Fruit fly (Drosophila melanogaster) whole organism, prepupa: ENCODE measurements around the gene slp2.

Source experiments
- CG10631 ChIP-seq: fragments of 200-800 bp; sonication (Bioruptor generic); optimal IDR thresholded peaks from 2 replicates; lab custom pipeline; 2016; ENCODE audit warnings: missing biosample characterization, missing genetic modification characterization
- CG11902 ChIP-seq: fragments of 200-800 bp; sonication (Bioruptor generic); optimal IDR thresholded peaks from 3 replicates; lab custom pipeline; 2016; ENCODE audit warnings: missing biosample characterization, missing genetic modification characterization
- CG15336 ChIP-seq: fragments of 200-800 bp; sonication (Bioruptor generic); IDR thresholded peaks from 2 replicates; pipeline ENCODE4 v1.3.6; 2022; ENCODE audit warnings: missing biosample characterization, missing genetic modification characterization
- CG16779 ChIP-seq: fragments of 200-800 bp; sonication (Bioruptor generic); optimal IDR thresholded peaks from 3 replicates; lab custom pipeline; 2017; ENCODE audit warnings: missing biosample characterization, mild to moderate bottlenecking, missing genetic modification characterization
- CG31627 ChIP-seq: fragments of 200-800 bp; sonication (Bioruptor generic); optimal IDR thresholded peaks from 3 replicates; lab custom pipeline; 2016; ENCODE audit warnings: missing biosample characterization, missing genetic modification characterization
- CG32006 ChIP-seq: fragments of 200-800 bp; sonication (Bioruptor generic); optimal IDR thresholded peaks from 3 replicates; lab custom pipeline; 2017; ENCODE audit warnings: missing biosample characterization, mild to moderate bottlenecking, missing genetic modification characterization
- CG34406 ChIP-seq: fragments of 200-800 bp; sonication (Bioruptor generic); optimal IDR thresholded peaks from 3 replicates; lab custom pipeline; 2016; ENCODE audit warnings: missing biosample characterization, missing genetic modification characterization
- CG6163 ChIP-seq: fragments of 200-800 bp; sonication (Bioruptor generic); IDR thresholded peaks from 3 replicates; pipeline ENCODE4 v1.3.6; 2022; ENCODE audit warnings: missing biosample characterization, missing genetic modification characterization
- CG6276 ChIP-seq: fragments of 200-800 bp; sonication (Bioruptor generic); optimal IDR thresholded peaks from 2 replicates; lab custom pipeline; 2017; ENCODE audit warnings: missing biosample characterization, mild to moderate bottlenecking, missing genetic modification characterization
- CG6808 ChIP-seq: fragments of 200-800 bp; sonication (Bioruptor generic); optimal IDR thresholded peaks from 3 replicates; lab custom pipeline; 2017; ENCODE audit warnings: missing biosample characterization, missing genetic modification characterization, mild to moderate bottlenecking, moderate library complexity, missing genetic modification reagents
- CG6854 ChIP-seq: fragments of 200-800 bp; sonication (Bioruptor generic); optimal IDR thresholded peaks from 2 replicates; lab custom pipeline; 2017; ENCODE audit warnings: missing biosample characterization, mild to moderate bottlenecking, missing genetic modification characterization
- CG7368 ChIP-seq: fragments of 200-800 bp; sonication (Bioruptor generic); optimal IDR thresholded peaks from 3 replicates; lab custom pipeline; 2016; ENCODE audit warnings: missing biosample characterization, missing genetic modification characterization
- CG8319 ChIP-seq: fragments of 200-800 bp; sonication (Bioruptor generic); optimal IDR thresholded peaks from 3 replicates; lab custom pipeline; 2016; ENCODE audit warnings: missing biosample characterization, missing genetic modification characterization
- Eip78C ChIP-seq: fragments of 200-800 bp; sonication (Bioruptor generic); peaks from one replicate; lab custom pipeline; 2016; ENCODE audit warnings: missing biosample characterization, missing genetic modification characterization
- Eip93F ChIP-seq: fragments of 200-800 bp; sonication (Bioruptor generic); optimal IDR thresholded peaks from 2 replicates; lab custom pipeline; 2016; ENCODE audit warnings: missing biosample characterization, mild to moderate bottlenecking, missing genetic modification characterization
- Ets96B ChIP-seq: fragments of 200-800 bp; optimal IDR thresholded peaks from 2 replicates; lab custom pipeline; 2019; ENCODE audit warnings: missing biosample characterization, mild to moderate bottlenecking, missing genetic modification characterization, moderate library complexity
- Gug ChIP-seq: fragments of 200-800 bp; sonication (Bioruptor generic); IDR thresholded peaks from 2 replicates; pipeline ENCODE4 v1.3.6; 2022; ENCODE audit warnings: missing biosample characterization, missing genetic modification characterization
- OdsH ChIP-seq: fragments of 200-800 bp; sonication (Bioruptor generic); optimal IDR thresholded peaks from 3 replicates; lab custom pipeline; 2016; ENCODE audit warnings: missing biosample characterization, missing genetic modification characterization
- acj6 ChIP-seq: fragments of 200-800 bp; sonication (Bioruptor generic); optimal IDR thresholded peaks from 3 replicates; lab custom pipeline; 2016; ENCODE audit warnings: missing biosample characterization, missing genetic modification characterization
- cyc ChIP-seq: fragments of 200-800 bp; sonication (Bioruptor generic); optimal IDR thresholded peaks from 3 replicates; lab custom pipeline; 2016; ENCODE audit warnings: missing biosample characterization, missing genetic modification characterization
- dac ChIP-seq: fragments of 200-800 bp; sonication (Bioruptor generic); optimal IDR thresholded peaks from 2 replicates; lab custom pipeline; 2017; ENCODE audit warnings: missing biosample characterization, mild to moderate bottlenecking, missing genetic modification characterization
- eg ChIP-seq: fragments of 200-800 bp; sonication (Bioruptor generic); IDR thresholded peaks from 3 replicates; pipeline ENCODE4 v1.3.6; 2022; ENCODE audit warnings: missing biosample characterization, missing genetic modification characterization
- esn ChIP-seq: fragments of 200-800 bp; sonication (Bioruptor generic); optimal IDR thresholded peaks from 2 replicates; lab custom pipeline; 2016; ENCODE audit warnings: missing biosample characterization, mild to moderate bottlenecking, missing genetic modification characterization, moderate library complexity
- fd85E ChIP-seq: fragments of 200-800 bp; sonication (Bioruptor generic); optimal IDR thresholded peaks from 3 replicates; lab custom pipeline; 2016; ENCODE audit warnings: missing biosample characterization, missing genetic modification characterization
- fkh ChIP-seq: fragments of 200-800 bp; sonication (Bioruptor generic); optimal IDR thresholded peaks from 3 replicates; lab custom pipeline; 2017; ENCODE audit warnings: missing biosample characterization, mild to moderate bottlenecking, missing genetic modification characterization, moderate library complexity
- lz ChIP-seq: fragments of 200-800 bp; sonication (Bioruptor generic); optimal IDR thresholded peaks from 3 replicates; lab custom pipeline; 2016; ENCODE audit warnings: missing biosample characterization, missing genetic modification characterization
- pdm3 ChIP-seq: fragments of 200-800 bp; sonication (Bioruptor generic); optimal IDR thresholded peaks from 3 replicates; lab custom pipeline; 2016; ENCODE audit warnings: missing biosample characterization, missing genetic modification characterization
- spab ChIP-seq: fragments of 200-800 bp; sonication (Bioruptor generic); optimal IDR thresholded peaks from 2 replicates; lab custom pipeline; 2017; ENCODE audit warnings: missing biosample characterization, mild to moderate bottlenecking, missing genetic modification characterization, missing genetic modification reagents
- ss ChIP-seq, 2 experiments: fragments of 200-800 bp; sonication (Bioruptor generic); optimal IDR thresholded peaks; 2 replicates in 1 of 2; 3 replicates in 1 of 2; lab custom pipeline; 2017 to 2018; ENCODE audit warnings: mild to moderate bottlenecking in 2 of 2, missing biosample characterization in 2 of 2, missing genetic modification characterization in 2 of 2, moderate library complexity in 1 of 2
- svp ChIP-seq: fragments of 200-800 bp; sonication (Bioruptor generic); peaks from one replicate; lab custom pipeline; 2016; ENCODE audit warnings: missing biosample characterization, missing genetic modification characterization
- topi ChIP-seq: fragments of 200-800 bp; sonication (Bioruptor generic); optimal IDR thresholded peaks from 3 replicates; lab custom pipeline; 2016; ENCODE audit warnings: missing biosample characterization, missing genetic modification characterization
- vri ChIP-seq: fragments of 200-800 bp; sonication (Bioruptor generic); optimal IDR thresholded peaks from 3 replicates; lab custom pipeline; 2016; ENCODE audit warnings: missing biosample characterization, mild to moderate bottlenecking, missing genetic modification characterization

Gene slp2

DNA sequence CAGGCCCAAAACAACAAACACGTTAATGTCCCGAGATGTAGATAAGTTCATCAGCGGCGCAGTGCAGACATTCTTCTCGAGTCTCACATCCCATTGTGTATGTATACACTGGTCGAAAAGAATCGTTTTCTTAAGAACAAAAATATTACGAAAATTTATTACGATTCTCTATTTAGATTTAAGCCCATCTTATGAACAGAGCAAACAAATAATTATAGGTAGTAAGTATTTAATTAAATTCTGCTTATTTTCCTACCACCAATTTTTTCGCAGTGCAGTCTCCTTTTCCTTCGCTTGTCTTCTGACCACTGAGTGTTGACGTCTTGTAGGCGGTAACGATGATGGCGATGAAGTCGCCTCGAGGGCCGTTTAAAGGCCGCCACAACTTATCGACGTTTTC, 24.7 kb downstream of the slp2 start (continued):
- no peak for TF ChIP-seq dac (GFP tag; lab: Kevin White, UChicago)
- TF ChIP-seq esn (GFP tag; lab: Kevin White, UChicago) = peak; percentile 80
- no peak for TF ChIP-seq Eip93F (GFP tag; lab: Kevin White, UChicago)
- no peak for TF ChIP-seq CG6276 (GFP tag; lab: Kevin White, UChicago)
- no peak for TF ChIP-seq spab (GFP tag; lab: Kevin White, UChicago)
- TF ChIP-seq fkh (GFP tag; lab: Kevin White, UChicago) = no peak
- no peak for TF ChIP-seq CG10631
- TF ChIP-seq CG8319 (GFP tag; lab: Kevin White, UChicago) = no peak
- no peak for TF ChIP-seq CG7368 (GFP tag; lab: Kevin White, UChicago)
- TF ChIP-seq CG16779 = no peak

DNA sequence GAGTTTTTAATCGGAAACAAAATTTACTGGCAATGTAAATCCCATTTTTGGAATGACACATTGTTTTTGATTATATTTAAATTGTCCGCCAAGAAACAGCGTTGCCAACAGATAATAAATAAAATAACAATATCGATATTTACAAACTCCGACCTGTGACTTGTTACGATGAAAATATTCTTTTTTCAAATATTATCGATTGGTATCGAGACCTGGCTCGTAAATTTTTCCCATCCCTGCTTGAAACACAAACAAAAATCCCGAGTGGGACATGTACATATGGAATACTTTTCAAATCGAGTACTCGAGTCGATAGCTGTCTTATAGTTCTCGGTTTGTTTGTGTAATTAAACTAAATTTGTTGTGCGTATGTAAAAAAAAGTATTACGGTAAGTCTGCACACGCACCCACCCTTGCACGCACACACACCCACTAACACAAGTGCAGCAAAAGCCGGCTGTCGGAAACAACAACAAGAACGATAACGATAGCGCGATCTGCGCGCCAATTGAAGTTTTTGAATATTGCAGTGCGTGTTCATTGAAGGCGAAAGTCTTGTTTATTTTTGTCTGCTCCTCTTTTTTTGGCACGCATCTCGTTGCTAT, 25.9 kb downstream of the slp2 start, which contains the start of gene TTLL4B:
Gene TTLL4B (plus strand): TSS at position 232 of the 605 bp plus-strand sequence.
- TF ChIP-seq CG6276 (GFP tag; lab: Kevin White, UChicago) (peak; percentile 98), esn (GFP tag; lab: Kevin White, UChicago) (peak; percentile 24), CG8319 (GFP tag; lab: Kevin White, UChicago) (no peak), acj6 (GFP tag; lab: Kevin White, UChicago) (no peak), CG6854 (GFP tag; lab: Kevin White, UChicago) (no peak), ss (GFP tag; optimal IDR thresholded peaks at IDR 0.05; lab: Kevin White, UChicago) (no peak)

DNA sequence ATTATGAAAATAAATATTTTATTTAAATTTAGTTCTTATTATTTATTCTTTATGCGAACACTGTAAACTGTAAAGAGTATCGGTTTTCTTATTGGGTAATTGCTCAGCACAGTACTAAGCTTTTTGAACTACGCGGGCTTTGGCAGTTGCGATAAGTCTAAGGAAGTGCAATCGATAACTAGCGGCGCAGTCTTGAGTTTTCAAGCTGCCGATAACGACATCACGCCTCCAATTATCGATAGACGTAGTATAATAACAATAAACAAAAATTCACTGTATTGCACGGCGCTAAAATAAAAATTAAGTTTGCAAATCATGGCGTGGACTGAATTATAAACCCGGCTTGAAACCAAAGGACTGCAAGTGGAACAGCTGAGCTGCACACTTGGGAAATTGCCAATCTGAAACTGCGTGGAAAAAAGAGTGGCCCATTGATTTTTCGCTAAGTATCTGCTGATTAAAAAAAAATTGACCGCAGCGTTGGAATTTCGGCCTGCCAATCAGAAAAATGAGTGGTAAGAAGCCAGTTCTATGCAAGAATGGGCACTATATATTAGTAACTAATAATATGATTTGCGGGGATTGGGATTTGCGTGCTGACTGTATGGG, 30.9 kb downstream of the slp2 start, which contains the start of gene Cep97:
Gene Cep97 (plus strand): TSS at position 224 of the 609 bp plus-strand sequence.
- TF ChIP-seq OdsH (GFP tag; lab: Kevin White, UChicago) (no peak), svp (GFP tag; lab: Kevin White, UChicago) (peak; percentile 85)

DNA sequence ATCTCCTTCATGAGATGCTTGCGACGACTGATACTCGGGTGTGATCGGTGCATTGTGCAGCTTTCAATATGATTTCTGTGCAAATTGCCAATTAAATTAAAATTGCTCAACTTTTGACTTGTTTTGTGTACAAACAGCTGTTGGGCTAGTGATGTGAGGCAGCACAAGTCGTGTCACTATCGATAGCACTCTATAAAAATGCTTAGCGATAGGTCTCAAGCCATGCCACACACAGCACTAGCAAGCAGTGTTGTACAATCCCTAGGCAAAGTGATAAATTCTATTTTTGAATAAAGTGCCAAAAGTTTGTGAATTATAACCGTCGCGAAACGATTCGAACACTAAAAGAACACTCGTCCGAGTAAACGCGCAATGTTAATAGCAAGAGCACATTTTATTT, 35.6 kb downstream of the slp2 start, which contains the start of gene CG31957:
Gene CG31957 (minus strand): TSS at position 176 of the 400 bp plus-strand sequence.
- TF ChIP-seq CG31627 (GFP tag; lab: Kevin White, UChicago) = peak; percentile 60
- peak; percentile 69 for TF ChIP-seq esn (GFP tag; lab: Kevin White, UChicago)
- 0 out of 3 replicates have a peak, but pooled peaks have one; percentile 10 for TF ChIP-seq eg
- peak; percentile 24; the same call in 2 of the 3 replicates for TF ChIP-seq CG6163 (GFP tag; lab: Robert Waterston, UW)
- TF ChIP-seq ss (GFP tag; optimal IDR thresholded peaks at IDR 0.05; lab: Kevin White, UChicago) = no peak
- peak; percentile 86 for TF ChIP-seq svp (GFP tag; lab: Kevin White, UChicago)
- TF ChIP-seq cyc (GFP tag; lab: Kevin White, UChicago) = peak; percentile 24
- no peak for TF ChIP-seq CG6808
- TF ChIP-seq lz (GFP tag; lab: Kevin White, UChicago) = peak; percentile 66

DNA sequence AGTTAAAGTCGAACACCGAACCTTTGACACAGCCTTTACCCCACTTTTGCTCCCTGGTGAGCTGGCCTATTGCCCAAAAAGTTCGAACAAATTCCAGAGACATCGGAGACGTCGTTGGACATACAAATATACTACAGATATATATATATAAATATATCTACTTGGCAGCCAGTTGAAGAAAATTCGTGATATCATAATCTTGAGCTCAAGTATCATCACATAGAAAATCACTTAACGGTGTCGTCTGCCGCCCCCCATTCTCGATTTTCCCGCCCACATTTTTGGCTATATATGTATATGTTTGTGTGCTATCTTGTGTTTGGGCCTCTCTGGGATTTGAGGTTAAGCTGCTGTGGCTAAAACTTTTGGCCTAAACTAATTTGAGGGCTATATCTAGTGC, 40.4 kb downstream of the slp2 start:
- TF ChIP-seq acj6 (GFP tag; lab: Kevin White, UChicago) (no peak), CG32006 (no peak), Gug (GFP tag; lab: Robert Waterston, UW) (no peak), CG7368 (GFP tag; lab: Kevin White, UChicago) (no peak), CG11902 (no peak), CG34406 (GFP tag; lab: Kevin White, UChicago) (no peak), pdm3 (GFP tag; lab: Kevin White, UChicago) (no peak)

DNA sequence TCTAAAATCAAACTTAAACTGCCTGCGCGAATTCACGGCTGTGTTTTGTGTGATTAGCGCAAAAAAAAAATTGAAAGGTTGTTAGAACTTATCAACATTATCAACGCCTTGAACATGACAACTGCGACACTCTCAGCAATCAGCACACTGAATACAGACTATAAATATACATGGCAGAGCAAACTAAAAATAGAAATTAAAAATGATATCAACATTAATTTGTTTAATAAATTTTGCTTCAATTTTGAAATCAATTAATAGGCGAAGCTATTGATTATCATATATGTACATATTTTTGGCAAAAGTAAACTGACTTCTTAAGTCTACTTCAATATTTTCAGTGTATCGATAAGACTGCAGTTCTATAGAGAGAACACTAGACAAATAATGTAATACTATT, 43.4 kb downstream of the slp2 start:
- TF ChIP-seq Ets96B (tag; lab: Kevin White, UChicago) (peak; percentile 37), fkh (GFP tag; lab: Kevin White, UChicago) (peak; percentile 37), CG31627 (GFP tag; lab: Kevin White, UChicago) (no peak), dac (GFP tag; lab: Kevin White, UChicago) (no peak), CG32006 (peak; percentile 30), topi (peak; percentile 23), vri (GFP tag; lab: Kevin White, UChicago) (peak; percentile 50), CG16779 (no peak), CG34406 (GFP tag; lab: Kevin White, UChicago) (no peak), CG6163 (GFP tag; lab: Robert Waterston, UW) (peak; percentile 50; the same call in 2 of the 3 replicates), CG11902 (no peak), svp (GFP tag; lab: Kevin White, UChicago) (peak; percentile 45), OdsH (GFP tag; lab: Kevin White, UChicago) (no peak), fd85E (GFP tag; lab: Kevin White, UChicago) (no peak), cyc (GFP tag; lab: Kevin White, UChicago) (no peak), Eip78C (GFP tag; lab: Kevin White, UChicago) (peak; percentile 74), CG15336 (GFP tag; lab: Robert Waterston, UW) (0 out of 2 replicates have a peak, but pooled peaks have one; percentile 10), CG6276 (GFP tag; lab: Kevin White, UChicago) (no peak)
- TF ChIP-seq, all 60 proteins: peak for 9
